Worm (Caenorhabditis elegans): ENCODE measurements around the gene swt-3.

swt-3 gene

DNA sequence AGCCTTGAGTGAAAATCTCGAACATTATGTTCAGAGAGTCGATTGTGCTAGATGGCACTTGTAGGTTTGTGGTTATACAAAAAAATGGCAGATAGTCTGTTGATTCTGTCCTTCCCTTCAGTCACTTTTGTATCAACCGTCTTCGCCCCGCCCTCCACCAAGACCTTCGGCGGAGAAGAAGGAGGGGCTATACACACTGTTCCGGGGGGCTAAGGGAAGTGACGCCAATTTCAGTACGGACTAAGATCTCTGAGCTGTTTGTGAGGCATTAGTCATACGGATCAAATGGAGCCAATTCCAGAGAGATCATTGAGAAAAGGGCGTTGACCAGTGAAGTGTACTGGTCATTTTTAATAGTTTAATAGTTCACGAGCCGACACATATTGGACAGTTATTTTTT, at the start of gene swt-3:
Gene swt-3, minus strand, starts transcription at position 101 of the 400 bp plus-strand sequence.
- no peak for TF ChIP-seq nhr-237 (tag; optimal IDR thresholded peaks at IDR 0.05)
- TF ChIP-seq blmp-1 (tag; optimal IDR thresholded peaks at IDR 0.05): no peak
- no peak for TF ChIP-seq mls-2 (tag; optimal IDR thresholded peaks at IDR 0.05)
- no peak for TF ChIP-seq hlh-1 (tag; optimal IDR thresholded peaks at IDR 0.05)
- no peak for TF ChIP-seq nhr-28 (tag; optimal IDR thresholded peaks at IDR 0.05)
- no peak for TF ChIP-seq ceh-43 (GFP tag; optimal IDR thresholded peaks at IDR 0.05)
- no peak for TF ChIP-seq tbx-8 (GFP tag; optimal IDR thresholded peaks at IDR 0.05)
- TF ChIP-seq flh-1 (GFP tag; optimal IDR thresholded peaks at IDR 0.05): no peak
- TF ChIP-seq lin-32 (GFP tag; optimal IDR thresholded peaks at IDR 0.05): no peak

DNA sequence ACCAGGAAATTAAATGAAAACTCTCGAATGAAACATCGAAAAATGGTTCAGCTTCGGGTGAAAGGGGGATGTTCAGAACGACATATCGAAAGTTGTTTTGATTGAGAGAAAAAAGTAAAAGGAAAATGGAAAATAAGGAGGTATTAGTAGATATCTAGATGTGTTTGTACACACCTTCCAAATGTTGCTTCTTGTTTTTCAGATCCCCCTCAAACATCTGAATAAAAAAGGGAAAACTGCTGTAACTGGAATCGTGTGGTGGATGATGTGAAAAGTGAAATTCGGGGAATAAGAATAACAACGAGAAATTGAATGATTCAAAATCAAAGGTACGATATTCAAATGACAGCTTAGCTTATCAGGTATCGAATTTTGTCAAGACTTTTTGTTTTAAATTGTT, 47.6 kb upstream of the swt-3 start, which contains the start of gene npax-3:
Gene npax-3, minus strand, starts transcription at position 101 of the 400 bp plus-strand sequence.
- TF ChIP-seq mab-5 (tag; optimal IDR thresholded peaks at IDR 0.05): no peak
- TF ChIP-seq sptf-1 (tag; optimal IDR thresholded peaks at IDR 0.05): no peak
- no peak for TF ChIP-seq ham-2 (GFP tag; optimal IDR thresholded peaks at IDR 0.05)
- no peak for TF ChIP-seq snpc-4 (tag; optimal IDR thresholded peaks at IDR 0.05)
- no peak for TF ChIP-seq ces-1 (GFP tag; optimal IDR thresholded peaks at IDR 0.05)
- TF ChIP-seq hlh-1 (tag; optimal IDR thresholded peaks at IDR 0.05): no peak
- no peak for TF ChIP-seq pha-4 (tag; optimal IDR thresholded peaks at IDR 0.05)
- TF ChIP-seq nhr-237 (tag; optimal IDR thresholded peaks at IDR 0.05): no peak
- no peak for TF ChIP-seq bed-3 (GFP tag; optimal IDR thresholded peaks at IDR 0.05)
- no peak for TF ChIP-seq drap-1 (GFP tag; optimal IDR thresholded peaks at IDR 0.05)
- TF ChIP-seq elt-3 (tag; optimal IDR thresholded peaks at IDR 0.05): no peak
- TF ChIP-seq M03D4.4 (tag; optimal IDR thresholded peaks at IDR 0.05): no peak
- no peak for TF ChIP-seq zip-8 (tag; optimal IDR thresholded peaks at IDR 0.05)
- TF ChIP-seq nhr-76 (tag; optimal IDR thresholded peaks at IDR 0.05): no peak
- TF ChIP-seq nhr-28 (tag; optimal IDR thresholded peaks at IDR 0.05): no peak

- TF ChIP-seq snpc-4 (tag; optimal IDR thresholded peaks at IDR 0.05) (no peak), hlh-1 (tag; optimal IDR thresholded peaks at IDR 0.05) (no peak), bed-3 (GFP tag; optimal IDR thresholded peaks at IDR 0.05) (no peak), nhr-76 (tag; optimal IDR thresholded peaks at IDR 0.05) (no peak), unc-39 (tag; optimal IDR thresholded peaks at IDR 0.05) (no peak)
Measured at ce11 chrIV:10826029-10826428, 45.5 kb upstream of the swt-3 start.

- no peak for TF ChIP-seq snpc-4 (tag; optimal IDR thresholded peaks at IDR 0.05)
- TF ChIP-seq ces-1 (GFP tag; optimal IDR thresholded peaks at IDR 0.05): no peak
- TF ChIP-seq M03D4.4 (tag; optimal IDR thresholded peaks at IDR 0.05): no peak
- no peak for TF ChIP-seq mab-5 (tag; optimal IDR thresholded peaks at IDR 0.05)
- no peak for TF ChIP-seq unc-39 (tag; optimal IDR thresholded peaks at IDR 0.05)
Measured at ce11 chrIV:10825383-10825782, 44.9 kb upstream of the swt-3 start.

DNA sequence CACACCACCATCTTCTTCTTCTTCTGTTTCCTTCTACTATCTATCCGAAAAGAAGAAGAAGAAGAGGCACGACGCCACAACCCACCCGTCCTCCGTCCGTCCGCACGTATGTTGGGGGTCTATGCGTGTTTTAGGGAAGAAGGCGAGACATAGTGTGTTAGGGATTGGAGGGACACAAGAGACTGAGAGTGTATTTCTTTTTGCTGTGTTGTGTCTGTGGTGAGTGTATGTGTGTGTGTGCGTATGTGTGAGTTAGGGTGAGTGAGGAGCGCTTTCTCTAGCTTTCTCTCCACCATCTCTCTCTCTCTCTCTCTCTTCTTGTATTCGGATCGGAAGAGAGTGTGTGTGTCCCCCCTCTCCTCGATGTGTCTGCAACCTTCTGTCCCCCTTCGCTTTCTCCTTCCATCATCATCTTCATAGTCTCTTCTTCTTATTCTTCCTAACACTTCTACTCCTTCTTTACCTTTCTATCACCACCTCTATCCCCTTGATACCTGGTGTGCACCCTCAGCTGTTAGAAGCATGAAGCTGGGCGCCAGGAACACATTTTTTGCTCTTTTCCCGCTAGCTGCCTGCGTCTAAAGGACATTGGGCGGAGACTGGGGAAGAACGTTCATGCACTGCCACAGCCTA, 41.3 kb upstream of the swt-3 start:
- TF ChIP-seq unc-120 (tag; optimal IDR thresholded peaks at IDR 0.05; ENCODE audit: poor library complexity, severe bottlenecking) (peak; percentile 90), pha-4 (tag; optimal IDR thresholded peaks at IDR 0.05) (peak; percentile 90), cnd-1 (tag; optimal IDR thresholded peaks at IDR 0.05) (peak; percentile 42), ztf-11 (tag; optimal IDR thresholded peaks at IDR 0.05) (peak; percentile 84), sem-2 (GFP tag; optimal IDR thresholded peaks at IDR 0.05) (no peak), lsy-2 (tag; optimal IDR thresholded peaks at IDR 0.05) (peak; percentile 71), nhr-237 (tag; optimal IDR thresholded peaks at IDR 0.05) (peak; percentile 80), blmp-1 (tag; optimal IDR thresholded peaks at IDR 0.05) (peak; percentile 77), elt-3 (tag; optimal IDR thresholded peaks at IDR 0.05) (peak; percentile 7), elt-1 (tag; optimal IDR thresholded peaks at IDR 0.05; ENCODE audit: borderline replicate concordance, insufficient read depth) (peak; percentile 61), lin-13 (tag; optimal IDR thresholded peaks at IDR 0.05) (no peak), flh-1 (GFP tag; optimal IDR thresholded peaks at IDR 0.05) (no peak), nhr-2 (tag; optimal IDR thresholded peaks at IDR 0.05) (peak; percentile 63), ceh-83 (GFP tag; optimal IDR thresholded peaks at IDR 0.05) (peak; percentile 57), unc-39 (tag; optimal IDR thresholded peaks at IDR 0.05) (peak; percentile 73), mls-2 (tag; optimal IDR thresholded peaks at IDR 0.05) (peak; percentile 61), nhr-28 (tag; optimal IDR thresholded peaks at IDR 0.05) (no peak), unc-62 (GFP tag; optimal IDR thresholded peaks at IDR 0.05) (peak; percentile 88), M03D4.4 (tag; optimal IDR thresholded peaks at IDR 0.05) (peak; percentile 72), ham-2 (GFP tag; optimal IDR thresholded peaks at IDR 0.05) (peak; percentile 92), zip-8 (tag; optimal IDR thresholded peaks at IDR 0.05) (no peak), drap-1 (GFP tag; optimal IDR thresholded peaks at IDR 0.05) (peak; percentile 48), bed-3 (GFP tag; optimal IDR thresholded peaks at IDR 0.05) (no peak), ceh-39 (tag; optimal IDR thresholded peaks at IDR 0.05) (no peak), lin-32 (GFP tag; optimal IDR thresholded peaks at IDR 0.05) (no peak), nhr-76 (tag; optimal IDR thresholded peaks at IDR 0.05) (no peak), ces-1 (GFP tag; optimal IDR thresholded peaks at IDR 0.05) (peak; percentile 76), nhr-12 (tag; optimal IDR thresholded peaks at IDR 0.05) (no peak), hlh-1 (tag; optimal IDR thresholded peaks at IDR 0.05) (peak; percentile 63), snpc-4 (tag; optimal IDR thresholded peaks at IDR 0.05) (no peak), sptf-1 (tag; optimal IDR thresholded peaks at IDR 0.05) (peak; percentile 77), mep-1 (tag; optimal IDR thresholded peaks at IDR 0.05) (peak; percentile 81), ceh-43 (GFP tag; optimal IDR thresholded peaks at IDR 0.05) (no peak), mab-5 (tag; optimal IDR thresholded peaks at IDR 0.05) (no peak), tbx-8 (GFP tag; optimal IDR thresholded peaks at IDR 0.05) (peak; percentile 3)

Measured in whole organism, mixed stage, embryonic.